Fruit fly (Drosophila melanogaster) whole organism, embryonic: Measurements from ENCODE around the gene Prp31.
A peak's percentile ranks its signal among the peaks of the same experiment; 100 is the strongest.

Experiments used
- Abd-B ChIP-seq: fragments of 200-800 bp; sonication (Bioruptor generic); optimal IDR thresholded peaks from 2 replicates; lab custom pipeline; 2018; ENCODE audit warnings: missing biosample characterization, mild to moderate bottlenecking, missing genetic modification characterization, moderate library complexity
- Antp ChIP-seq: fragments of 200-800 bp; sonication (Bioruptor generic); optimal IDR thresholded peaks from 3 replicates; lab custom pipeline; 2016; ENCODE audit warnings: missing biosample characterization, missing genetic modification characterization
- Atf3 ChIP-seq: fragments of 200-800 bp; sonication (Bioruptor generic); optimal IDR thresholded peaks from 3 replicates; lab custom pipeline; 2016; ENCODE audit warnings: missing biosample characterization, missing genetic modification characterization
- Bgb ChIP-seq: fragments of 200-800 bp; sonication (Bioruptor generic); IDR thresholded peaks from 2 replicates; pipeline ENCODE4 v1.3.6; 2022; ENCODE audit warnings: missing biosample characterization, missing genetic modification characterization; ENCODE audit not compliant: partially characterized antibody
- Bteb2 ChIP-seq: fragments of 200-800 bp; sonication (Bioruptor generic); optimal IDR thresholded peaks from 2 replicates; lab custom pipeline; 2016; ENCODE audit warnings: missing biosample characterization, missing genetic modification characterization
- CG10543 ChIP-seq: fragments of 200-800 bp; sonication (Bioruptor generic); optimal IDR thresholded peaks from 3 replicates; lab custom pipeline; 2017; ENCODE audit warnings: missing biosample characterization, mild to moderate bottlenecking, missing genetic modification characterization, moderate library complexity
- CG10654 ChIP-seq: fragments of 200-800 bp; sonication (Bioruptor generic); optimal IDR thresholded peaks from 2 replicates; lab custom pipeline; 2016; ENCODE audit warnings: missing biosample characterization, missing genetic modification characterization
- CG14710 ChIP-seq: fragments of 200-800 bp; sonication (Bioruptor generic); optimal IDR thresholded peaks from 3 replicates; lab custom pipeline; 2019; ENCODE audit warnings: missing biosample characterization, mild to moderate bottlenecking, missing genetic modification characterization, moderate library complexity
- CG1647 ChIP-seq: fragments of 200-800 bp; sonication (Bioruptor generic); optimal IDR thresholded peaks from 3 replicates; lab custom pipeline; 2016; ENCODE audit warnings: missing biosample characterization, missing genetic modification characterization
- CG17186 ChIP-seq: fragments of 200-800 bp; sonication (Bioruptor generic); optimal IDR thresholded peaks from 3 replicates; lab custom pipeline; 2017; ENCODE audit warnings: missing biosample characterization, missing genetic modification reagents, missing genetic modification characterization
- CG17802 ChIP-seq: fragments of 200-800 bp; sonication (Bioruptor generic); optimal IDR thresholded peaks from 2 replicates; lab custom pipeline; 2018; ENCODE audit warnings: missing biosample characterization, mild to moderate bottlenecking, missing genetic modification characterization, moderate library complexity
- CG32767 ChIP-seq: fragments of 200-800 bp; sonication (Bioruptor generic); IDR thresholded peaks from 2 replicates; pipeline ENCODE4 v1.3.6; 2022; ENCODE audit warnings: missing biosample characterization, missing genetic modification characterization
- CG3995 ChIP-seq: fragments of 200-800 bp; sonication (Bioruptor generic); optimal IDR thresholded peaks from 3 replicates; lab custom pipeline; 2016; ENCODE audit warnings: missing biosample characterization, missing genetic modification characterization
- CG4360 ChIP-seq: fragments of 200-800 bp; sonication (Bioruptor generic); IDR thresholded peaks from 2 replicates; pipeline ENCODE4 v1.3.6; 2022; ENCODE audit warnings: missing biosample characterization, missing genetic modification characterization
- CG6689 ChIP-seq: fragments of 200-800 bp; sonication (Bioruptor generic); IDR thresholded peaks from 2 replicates; pipeline ENCODE4 v1.3.6; 2022; ENCODE audit warnings: missing biosample characterization, missing genetic modification characterization
- CG6854 ChIP-seq: fragments of 200-800 bp; sonication (Bioruptor generic); optimal IDR thresholded peaks from 3 replicates; lab custom pipeline; 2017; ENCODE audit warnings: missing biosample characterization, mild to moderate bottlenecking, missing genetic modification characterization
- CG7372 ChIP-seq: fragments of 200-800 bp; sonication (Bioruptor generic); IDR thresholded peaks from 2 replicates; pipeline ENCODE4 v1.3.6; 2022; ENCODE audit warnings: missing biosample characterization, missing genetic modification characterization
- CG7556 ChIP-seq: fragments of 200-800 bp; sonication (Bioruptor generic); optimal IDR thresholded peaks from 2 replicates; lab custom pipeline; 2017; ENCODE audit warnings: missing biosample characterization, mild to moderate bottlenecking, missing genetic modification characterization
- CG7745 ChIP-seq: fragments of 200-800 bp; sonication (Bioruptor generic); optimal IDR thresholded peaks from 2 replicates; lab custom pipeline; 2018; ENCODE audit warnings: missing biosample characterization, mild to moderate bottlenecking, missing genetic modification characterization, moderate library complexity
- CG8944 ChIP-seq: fragments of 200-800 bp; sonication (Bioruptor generic); optimal IDR thresholded peaks from 3 replicates; lab custom pipeline; 2016; ENCODE audit warnings: missing biosample characterization, missing genetic modification characterization
- CG9437 ChIP-seq: fragments of 200-800 bp; sonication (Bioruptor generic); optimal IDR thresholded peaks from 2 replicates; lab custom pipeline; 2018; ENCODE audit warnings: missing biosample characterization, mild to moderate bottlenecking, missing genetic modification characterization
- CG9876 ChIP-seq: fragments of 200-800 bp; sonication (Bioruptor generic); optimal IDR thresholded peaks from 2 replicates; lab custom pipeline; 2016; ENCODE audit warnings: missing biosample characterization, missing genetic modification characterization
- Chrac-16 ChIP-seq: fragments of 200-800 bp; sonication (Bioruptor generic); optimal IDR thresholded peaks from 3 replicates; lab custom pipeline; 2016; ENCODE audit warnings: missing biosample characterization, missing genetic modification characterization
- D19B ChIP-seq: fragments of 200-800 bp; sonication (Bioruptor generic); optimal IDR thresholded peaks from 2 replicates; lab custom pipeline; 2017; ENCODE audit warnings: missing biosample characterization, mild to moderate bottlenecking, missing genetic modification characterization
- Eip74EF ChIP-seq, 2 experiments: fragments of 200-800 bp in 1 of 2; fragments of >200 bp in 1 of 2; sonication (Bioruptor generic) in 1 of 2; optimal IDR thresholded peaks; 2 replicates each; lab custom pipeline; 2017 to 2019; ENCODE audit warnings: missing biosample characterization in 2 of 2, missing genetic modification characterization in 2 of 2, mild to moderate bottlenecking in 1 of 2, moderate library complexity in 1 of 2
- HLH54F ChIP-seq: fragments of 200-800 bp; sonication (Bioruptor generic); optimal IDR thresholded peaks from 3 replicates; lab custom pipeline; 2016; ENCODE audit warnings: missing biosample characterization, missing genetic modification characterization
- HLHmδ ChIP-seq: fragments of 200-800 bp; sonication (Bioruptor generic); optimal IDR thresholded peaks from 2 replicates; lab custom pipeline; 2018; ENCODE audit warnings: missing biosample characterization, mild to moderate bottlenecking, missing genetic modification characterization, moderate library complexity
- HmgZ ChIP-seq: fragments of 200-800 bp; sonication (Bioruptor generic); optimal IDR thresholded peaks from 2 replicates; lab custom pipeline; 2018; ENCODE audit warnings: missing biosample characterization, mild to moderate bottlenecking, missing genetic modification characterization
- Kr ChIP-seq: fragments of 200-800 bp; sonication (Bioruptor generic); optimal IDR thresholded peaks from 2 replicates; lab custom pipeline; 2017; ENCODE audit warnings: missing biosample characterization, mild to moderate bottlenecking, missing genetic modification characterization
- Lpt ChIP-seq: fragments of >200 bp; optimal IDR thresholded peaks from 2 replicates; lab custom pipeline; 2018; ENCODE audit warnings: missing biosample characterization, missing genetic modification characterization
- ab ChIP-seq: fragments of 200-800 bp; sonication (Bioruptor generic); optimal IDR thresholded peaks from 2 replicates; lab custom pipeline; 2016; ENCODE audit warnings: missing biosample characterization, missing genetic modification characterization
- bcd ChIP-seq: fragments of 200-800 bp; sonication (Bioruptor generic); optimal IDR thresholded peaks from 2 replicates; lab custom pipeline; 2017; ENCODE audit warnings: missing biosample characterization, mild to moderate bottlenecking, missing genetic modification characterization
- chn ChIP-seq: fragments of 200-800 bp; sonication (Bioruptor generic); optimal IDR thresholded peaks from 2 replicates; lab custom pipeline; 2016; ENCODE audit warnings: missing biosample characterization, missing genetic modification characterization
- fu2 ChIP-seq: fragments of 200-800 bp; sonication (Bioruptor generic); optimal IDR thresholded peaks from 2 replicates; lab custom pipeline; 2016; ENCODE audit warnings: missing biosample characterization, missing genetic modification characterization
- gcm2 ChIP-seq: fragments of 200-800 bp; sonication (Bioruptor generic); optimal IDR thresholded peaks from 2 replicates; lab custom pipeline; 2016; ENCODE audit warnings: missing biosample characterization, missing genetic modification characterization
- grn ChIP-seq: fragments of 200-800 bp; sonication (Bioruptor generic); optimal IDR thresholded peaks from 3 replicates; lab custom pipeline; 2017; ENCODE audit warnings: missing biosample characterization, missing genetic modification characterization
- gro ChIP-seq: fragments of 200-800 bp; sonication (Bioruptor generic); optimal IDR thresholded peaks from 2 replicates; lab custom pipeline; 2016; ENCODE audit warnings: missing biosample characterization, missing genetic modification characterization
- inv ChIP-seq: fragments of 200-800 bp; sonication (Bioruptor generic); IDR thresholded peaks from 2 replicates; pipeline ENCODE4 v1.3.6; 2022; ENCODE audit warnings: missing biosample characterization, missing genetic modification characterization; ENCODE audit not compliant: partially characterized antibody
- nmo ChIP-seq: fragments of 200-800 bp; sonication (Bioruptor generic); optimal IDR thresholded peaks from 2 replicates; lab custom pipeline; 2018; ENCODE audit warnings: missing biosample characterization, mild to moderate bottlenecking, missing genetic modification characterization, moderate library complexity
- nom ChIP-seq: fragments of 200-800 bp; sonication (Bioruptor generic); optimal IDR thresholded peaks from 2 replicates; lab custom pipeline; 2017; ENCODE audit warnings: missing biosample characterization, missing genetic modification characterization, mild to moderate bottlenecking, moderate library complexity, missing genetic modification reagents
- p53 ChIP-seq: fragments of 200-800 bp; sonication (Bioruptor generic); optimal IDR thresholded peaks from 2 replicates; lab custom pipeline; 2016; ENCODE audit warnings: missing biosample characterization, missing genetic modification characterization
- pnt ChIP-seq: fragments of 200-800 bp; sonication (Bioruptor generic); optimal IDR thresholded peaks from 3 replicates; lab custom pipeline; 2016; ENCODE audit warnings: missing biosample characterization, missing genetic modification characterization
- pzg ChIP-seq: fragments of 200-800 bp; sonication (Bioruptor generic); optimal IDR thresholded peaks from 3 replicates; lab custom pipeline; 2018; ENCODE audit warnings: missing biosample characterization, mild to moderate bottlenecking, missing genetic modification characterization, moderate library complexity
- so ChIP-seq: fragments of 200-800 bp; sonication (Bioruptor generic); IDR thresholded peaks from 3 replicates; pipeline ENCODE4 v1.3.6; 2022; ENCODE audit warnings: missing biosample characterization, missing genetic modification characterization
- sr ChIP-seq: fragments of 200-800 bp; sonication (Bioruptor generic); IDR thresholded peaks from 3 replicates; pipeline ENCODE4 v1.3.6; 2022; ENCODE audit warnings: missing biosample characterization, missing genetic modification characterization
- tgo ChIP-seq: fragments of 200-800 bp; sonication (Bioruptor generic); IDR thresholded peaks from 3 replicates; pipeline ENCODE4 v1.3.6; 2022; ENCODE audit warnings: missing biosample characterization, missing genetic modification characterization
- ttk ChIP-seq: fragments of 200-800 bp; sonication (Bioruptor generic); IDR thresholded peaks from 2 replicates; pipeline ENCODE4 v2.1.2; 2022; ENCODE audit warnings: missing biosample characterization, missing genetic modification characterization
- wdn ChIP-seq: fragments of 200-800 bp; sonication (Bioruptor generic); IDR thresholded peaks from 2 replicates; pipeline ENCODE4 v1.3.6; 2022; ENCODE audit warnings: missing biosample characterization, missing genetic modification characterization

Gene Prp31

dm6 chr3L:15136659-15137572 is 22.0 kb upstream of the Prp31 start, which contains the start of gene CG12316 (continued):
- TF ChIP-seq Bgb (GFP tag; lab: Robert Waterston, UW) (peak; percentile 81), inv (GFP tag; lab: Robert Waterston, UW) (peak; percentile 53), ab (GFP tag; lab: Kevin White, UChicago) (peak; percentile 57), pnt (GFP tag; lab: Kevin White, UChicago) (peak; percentile 80), gcm2 (GFP tag; lab: Kevin White, UChicago) (peak; percentile 70), Antp (peak; percentile 90), fu2 (GFP tag; lab: Kevin White, UChicago) (peak; percentile 82), nom (GFP tag; lab: Kevin White, UChicago) (peak; percentile 95), CG14710 (tag; lab: Kevin White, UChicago) (peak; percentile 93), Eip74EF (GFP tag; optimal IDR thresholded peaks at IDR 0.05; lab: Kevin White, UChicago) (peak in 1 of 2 experiments; percentile 90), CG7556 (GFP tag; lab: Kevin White, UChicago) (peak; percentile 93), Atf3 (GFP tag; lab: Kevin White, UChicago) (peak; percentile 92), Lpt (GFP tag; lab: Kevin White, UChicago) (no peak), tgo (GFP tag; lab: Robert Waterston, UW) (peak; percentile 73), grn (peak; percentile 59), CG17802 (tag; lab: Kevin White, UChicago) (peak; percentile 77), D19B (GFP tag; lab: Kevin White, UChicago) (peak; percentile 74), CG7745 (peak; percentile 4), Kr (GFP tag; lab: Kevin White, UChicago) (peak; percentile 72), CG3995 (GFP tag; lab: Kevin White, UChicago) (peak; percentile 77), CG1647 (GFP tag; lab: Kevin White, UChicago) (peak; percentile 83), sr (GFP tag; lab: Robert Waterston, UW) (peak; percentile 46; the same call in 1 of the 3 replicates), ttk (peak; percentile 73), p53 (GFP tag; lab: Kevin White, UChicago) (peak; percentile 85), CG10543 (GFP tag; lab: Kevin White, UChicago) (peak; percentile 96), HmgZ (tag; lab: Kevin White, UChicago) (peak; percentile 94), CG17186 (GFP tag; lab: Kevin White, UChicago) (peak; percentile 52), bcd (peak; percentile 88), CG7372 (GFP tag; lab: Robert Waterston, UW) (peak; percentile 72), CG9437 (GFP tag; lab: Kevin White, UChicago) (peak; percentile 85), CG10654 (peak; percentile 89), CG9876 (GFP tag; lab: Kevin White, UChicago) (peak; percentile 74), Bteb2 (peak; percentile 88), nmo (GFP tag; lab: Kevin White, UChicago) (peak; percentile 92), Abd-B (GFP tag; lab: Kevin White, UChicago) (peak; percentile 77), pzg (GFP tag; lab: Kevin White, UChicago) (peak; percentile 45), wdn (GFP tag; lab: Robert Waterston, UW) (peak; percentile 87), chn (GFP tag; lab: Kevin White, UChicago) (peak; percentile 91), HLH54F (GFP tag; lab: Kevin White, UChicago) (peak; percentile 94), gro (GFP tag; lab: Kevin White, UChicago) (peak; percentile 92), Chrac-16 (peak; percentile 86), CG4360 (GFP tag; lab: Robert Waterston, UW) (0 out of 2 replicates have a peak, but pooled peaks have one; percentile 7), CG6689 (peak; percentile 91), so (GFP tag; lab: Robert Waterston, UW) (peak; percentile 85), CG32767 (GFP tag; lab: Robert Waterston, UW) (peak; percentile 90; the same call in 1 of the 2 replicates), HLHmδ (no peak), CG6854 (GFP tag; lab: Kevin White, UChicago) (peak; percentile 92), CG8944 (GFP tag; lab: Kevin White, UChicago) (peak; percentile 90)
